Fruit fly (Drosophila melanogaster): ENCODE measurements around the gene ush.
A peak's percentile ranks its signal among the peaks of the same experiment; 100 is the strongest.

Gene ush

dm6 chr2L:530245-530644 is 54.2 kb downstream of the ush start (continued):
- TF ChIP-seq luna (GFP tag; optimal IDR thresholded peaks at IDR 0.05) (no peak), CG3163 (GFP tag; optimal IDR thresholded peaks at IDR 0.05) (no peak), CG15514 (GFP tag; optimal IDR thresholded peaks at IDR 0.05) (no peak), schlank (tag; optimal IDR thresholded peaks at IDR 0.05) (no peak), CG11093 (GFP tag; IDR thresholded peaks at IDR 0.05) (0 out of 3 replicates have a peak, but pooled peaks have one; percentile 24), hkb (optimal IDR thresholded peaks at IDR 0.05) (no peak), hkb (GFP tag; IDR thresholded peaks at IDR 0.05) (0 out of 2 replicates have a peak, but pooled peaks have one; percentile 21), slbo (GFP tag; IDR thresholded peaks at IDR 0.05) (peak; percentile 44; the same call in 1 of the 2 replicates), ac (GFP tag; optimal IDR thresholded peaks at IDR 0.05) (no peak), CG12769 (tag; optimal IDR thresholded peaks at IDR 0.05) (no peak), CG9609 (GFP tag; optimal IDR thresholded peaks at IDR 0.05) (no peak), CG14014 (GFP tag; IDR thresholded peaks at IDR 0.05) (no peak), CG10979 (tag; optimal IDR thresholded peaks at IDR 0.05) (peak; percentile 14), sens (GFP tag) (peak; percentile 80), Hmx (GFP tag; optimal IDR thresholded peaks at IDR 0.05) (no peak), kni (GFP tag; optimal IDR thresholded peaks at IDR 0.05) (no peak), Pdp1 (GFP tag; optimal IDR thresholded peaks at IDR 0.05) (peak in 1 of 2 experiments; percentile 30), insv (GFP tag; optimal IDR thresholded peaks at IDR 0.05) (no peak), CG17385 (GFP tag; optimal IDR thresholded peaks at IDR 0.05) (no peak), CG12104 (GFP tag; optimal IDR thresholded peaks at IDR 0.05) (no peak), CG14441 (GFP tag; IDR thresholded peaks at IDR 0.05) (no peak), CG5953 (GFP tag; IDR thresholded peaks at IDR 0.05) (no peak), lilli (GFP tag; optimal IDR thresholded peaks at IDR 0.05) (peak; percentile 39), fd64A (GFP tag; optimal IDR thresholded peaks at IDR 0.05) (no peak)

- TF ChIP-seq grn (GFP tag; optimal IDR thresholded peaks at IDR 0.05) (peak; percentile 81), CG4282 (GFP tag; optimal IDR thresholded peaks at IDR 0.05) (no peak), TFAM (GFP tag; optimal IDR thresholded peaks at IDR 0.05) (no peak), CG8478 (optimal IDR thresholded peaks at IDR 0.05) (no peak), dmrt99B (tag; optimal IDR thresholded peaks at IDR 0.05) (no peak), crol (GFP tag; IDR thresholded peaks at IDR 0.05) (peak; percentile 79)
These were observed 57.7 kb downstream of the ush start for dm6 chr2L:533734-534133.

- TF ChIP-seq hkb (optimal IDR thresholded peaks at IDR 0.05) (no peak), hkb (GFP tag; IDR thresholded peaks at IDR 0.05) (no peak), CG9727 (GFP tag; optimal IDR thresholded peaks at IDR 0.05) (peak; percentile 13), dpn (GFP tag; optimal IDR thresholded peaks at IDR 0.05) (peak in 1 of 2 experiments; percentile 2), CG7357 (GFP tag; IDR thresholded peaks at IDR 0.05) (no peak), cato (GFP tag; optimal IDR thresholded peaks at IDR 0.05; ENCODE audit: borderline replicate concordance) (no peak), Adf1 (GFP tag; IDR thresholded peaks at IDR 0.05) (no peak), CG16863 (GFP tag; optimal IDR thresholded peaks at IDR 0.05) (no peak), Asciz (GFP tag; optimal IDR thresholded peaks at IDR 0.05) (no peak), CG6175 (GFP tag; IDR thresholded peaks at IDR 0.05) (no peak), CG18599 (GFP tag; optimal IDR thresholded peaks at IDR 0.05) (no peak), CG8281 (tag; optimal IDR thresholded peaks at IDR 0.05) (no peak), Hr78 (GFP tag; optimal IDR thresholded peaks at IDR 0.05) (no peak), otp (GFP tag; IDR thresholded peaks at IDR 0.05) (no peak; the same call in 2 of the 3 replicates), E2f1 (GFP tag; IDR thresholded peaks at IDR 0.05) (no peak), ems (GFP tag; optimal IDR thresholded peaks at IDR 0.05) (no peak), CG5245 (GFP tag; optimal IDR thresholded peaks at IDR 0.05) (no peak), CG1024 (GFP tag; IDR thresholded peaks at IDR 0.05) (no peak), gem (tag; optimal IDR thresholded peaks at IDR 0.05) (no peak), CG14710 (tag; optimal IDR thresholded peaks at IDR 0.05) (peak; percentile 57), chinmo (GFP tag; IDR thresholded peaks at IDR 0.05; ENCODE audit: partially characterized antibody) (0 out of 4 replicates have a peak, but pooled peaks have one; percentile 68)
These were observed 64.7 kb downstream of the ush start for dm6 chr2L:540572-541210.

Measured in whole organism, embryonic.